Fruit fly (Drosophila melanogaster) whole organism, embryonic: ENCODE measurements around the gene Cyt-b5-r.
A peak's percentile ranks its signal among the peaks of the same experiment; 100 is the strongest.

ENCODE experiments used
- Awh ChIP-seq: fragments of 200-800 bp; sonication (Bioruptor generic); IDR thresholded peaks from 2 replicates; pipeline ENCODE4, ENCODE4 v1.3.6; 2022; ENCODE audit warnings: missing biosample characterization, missing genetic modification characterization
- CG10209 ChIP-seq: fragments of 200-800 bp; sonication (Bioruptor generic); optimal IDR thresholded peaks from 3 replicates; lab custom pipeline; 2017; ENCODE audit warnings: missing biosample characterization, mild to moderate bottlenecking, missing genetic modification characterization, missing genetic modification reagents
- CG12299 ChIP-seq: fragments of 200-800 bp; sonication (Bioruptor generic); optimal IDR thresholded peaks from 2 replicates; lab custom pipeline; 2018; ENCODE audit warnings: missing biosample characterization, mild to moderate bottlenecking, missing genetic modification characterization
- CG12769 ChIP-seq: fragments of 200-800 bp; sonication (Bioruptor generic); optimal IDR thresholded peaks from 2 replicates; lab custom pipeline; 2019; ENCODE audit warnings: missing biosample characterization, mild to moderate bottlenecking, missing genetic modification characterization, moderate library complexity
- CG13296 ChIP-seq: fragments of 200-800 bp; sonication (Bioruptor generic); optimal IDR thresholded peaks from 3 replicates; lab custom pipeline; 2018; ENCODE audit warnings: missing biosample characterization, mild to moderate bottlenecking, missing genetic modification characterization
- CG14014 ChIP-seq: fragments of 200-800 bp; sonication (Bioruptor generic); IDR thresholded peaks from 2 replicates; pipeline ENCODE4 v1.3.6; 2022; ENCODE audit warnings: missing biosample characterization, missing genetic modification characterization
- CG17186 ChIP-seq: fragments of 200-800 bp; sonication (Bioruptor generic); optimal IDR thresholded peaks from 3 replicates; lab custom pipeline; 2017; ENCODE audit warnings: missing biosample characterization, missing genetic modification reagents, missing genetic modification characterization
- CG17328 ChIP-seq: fragments of 200-800 bp; sonication (Bioruptor generic); IDR thresholded peaks from 2 replicates; pipeline ENCODE4 v1.3.6; 2022; ENCODE audit warnings: missing biosample characterization, missing genetic modification characterization
- CG17359 ChIP-seq: fragments of 200-800 bp; sonication (Bioruptor generic); optimal IDR thresholded peaks from 3 replicates; lab custom pipeline; 2018; ENCODE audit warnings: missing biosample characterization, mild to moderate bottlenecking, missing genetic modification characterization, moderate library complexity
- CG2116 ChIP-seq: fragments of 200-800 bp; sonication (Bioruptor generic); optimal IDR thresholded peaks from 3 replicates; lab custom pipeline; 2018; ENCODE audit warnings: missing biosample characterization, mild to moderate bottlenecking, missing genetic modification characterization
- CG2120 ChIP-seq: fragments of 200-800 bp; sonication (Bioruptor generic); optimal IDR thresholded peaks from 3 replicates; lab custom pipeline; 2016; ENCODE audit warnings: missing biosample characterization, missing genetic modification characterization
- CG30403 ChIP-seq: fragments of 200-800 bp; sonication (Bioruptor generic); optimal IDR thresholded peaks from 3 replicates; lab custom pipeline; 2016; ENCODE audit warnings: missing biosample characterization, missing genetic modification characterization
- CG31224 ChIP-seq: fragments of 200-800 bp; sonication (Bioruptor generic); IDR thresholded peaks from 2 replicates; pipeline ENCODE4 v1.3.6; 2022; ENCODE audit warnings: missing biosample characterization, missing genetic modification characterization
- CG31441 ChIP-seq: fragments of 200-800 bp; sonication (Bioruptor generic); IDR thresholded peaks from 2 replicates; pipeline ENCODE4 v1.3.6; 2022; ENCODE audit warnings: missing biosample characterization, missing genetic modification characterization
- CG4424 ChIP-seq: fragments of 200-800 bp; sonication (Bioruptor generic); optimal IDR thresholded peaks from 3 replicates; lab custom pipeline; 2016; ENCODE audit warnings: missing biosample characterization, missing genetic modification characterization
- CG4617 ChIP-seq: fragments of 200-800 bp; sonication (Bioruptor generic); optimal IDR thresholded peaks from 3 replicates; lab custom pipeline; 2016; ENCODE audit warnings: missing biosample characterization, missing genetic modification characterization, borderline replicate concordance
- CG4707 ChIP-seq: fragments of 200-800 bp; sonication (Bioruptor generic); optimal IDR thresholded peaks from 2 replicates; lab custom pipeline; 2018; ENCODE audit warnings: missing biosample characterization, mild to moderate bottlenecking, missing genetic modification characterization, moderate library complexity
- CG9437 ChIP-seq: fragments of 200-800 bp; sonication (Bioruptor generic); optimal IDR thresholded peaks from 2 replicates; lab custom pipeline; 2018; ENCODE audit warnings: missing biosample characterization, mild to moderate bottlenecking, missing genetic modification characterization
- CTCF ChIP-seq: fragments of 200-800 bp; sonication (Bioruptor generic); optimal IDR thresholded peaks from 2 replicates; lab custom pipeline; 2017; ENCODE audit warnings: missing biosample characterization, mild to moderate bottlenecking, missing genetic modification characterization, moderate library complexity
- CoRest ChIP-seq: fragments of 200-800 bp; sonication (Bioruptor generic); optimal IDR thresholded peaks from 3 replicates; lab custom pipeline; 2018; ENCODE audit warnings: missing biosample characterization, mild to moderate bottlenecking, missing genetic modification characterization, moderate library complexity
- Dbx ChIP-seq: fragments of 200-800 bp; sonication (Bioruptor generic); IDR thresholded peaks from 3 replicates; pipeline ENCODE4 v1.3.6; 2022; ENCODE audit warnings: missing biosample characterization, missing genetic modification characterization
- Dfd ChIP-seq, 2 experiments: fragments of >200 bp; optimal IDR thresholded peaks; 2 replicates each; lab custom pipeline; 2017; ENCODE audit warnings: missing biosample characterization in 2 of 2, missing genetic modification characterization in 2 of 2
- Dip3 ChIP-seq: fragments of 200-800 bp; sonication (Bioruptor generic); optimal IDR thresholded peaks from 3 replicates; lab custom pipeline; 2016; ENCODE audit warnings: missing biosample characterization, missing genetic modification characterization
- Doc2 ChIP-seq: fragments of 200-800 bp; sonication (Bioruptor generic); IDR thresholded peaks from 2 replicates; pipeline ENCODE4 v1.3.6; 2022; ENCODE audit warnings: missing biosample characterization, missing genetic modification characterization
- E2f2 ChIP-seq: fragments of 200-800 bp; sonication (Bioruptor generic); IDR thresholded peaks from 2 replicates; pipeline ENCODE4 v1.3.6; 2022; ENCODE audit warnings: missing biosample characterization, missing genetic modification characterization
- Elba2 ChIP-seq: fragments of 200-800 bp; sonication (Bioruptor generic); optimal IDR thresholded peaks from 3 replicates; lab custom pipeline; 2016; ENCODE audit warnings: missing biosample characterization, missing genetic modification characterization
- Ets97D ChIP-seq: fragments of 200-800 bp; sonication (Bioruptor generic); optimal IDR thresholded peaks from 3 replicates; lab custom pipeline; 2016; ENCODE audit warnings: missing biosample characterization, missing genetic modification characterization
- Gsc ChIP-seq: fragments of 200-800 bp; sonication (Bioruptor generic); IDR thresholded peaks from 2 replicates; pipeline ENCODE4 v1.3.6; 2022; ENCODE audit warnings: missing biosample characterization, missing genetic modification characterization
- Hr39 ChIP-seq: fragments of >200 bp; optimal IDR thresholded peaks from 2 replicates; lab custom pipeline; 2017
- Hsf ChIP-seq: fragments of 200-800 bp; sonication (Bioruptor generic); optimal IDR thresholded peaks from 3 replicates; lab custom pipeline; 2016; ENCODE audit warnings: missing biosample characterization, missing genetic modification characterization
- Mes4 ChIP-seq: fragments of 200-800 bp; sonication (Bioruptor generic); optimal IDR thresholded peaks from 2 replicates; lab custom pipeline; 2016; ENCODE audit warnings: missing biosample characterization, missing genetic modification characterization
- NfI ChIP-seq: fragments of 200-800 bp; sonication (Bioruptor generic); optimal IDR thresholded peaks from 3 replicates; lab custom pipeline; 2018; ENCODE audit warnings: missing biosample characterization, mild to moderate bottlenecking, missing genetic modification characterization, moderate library complexity
- Spps ChIP-seq: fragments of 200-800 bp; sonication (Bioruptor generic); optimal IDR thresholded peaks from 2 replicates; lab custom pipeline; 2018; ENCODE audit warnings: missing biosample characterization, mild to moderate bottlenecking, missing genetic modification characterization
- Xbp1 ChIP-seq: fragments of 200-800 bp; sonication (Bioruptor generic); optimal IDR thresholded peaks from 3 replicates; lab custom pipeline; 2016; ENCODE audit warnings: missing biosample characterization, mild to moderate bottlenecking, missing genetic modification characterization
- Xrp1 ChIP-seq: fragments of 200-800 bp; sonication (Bioruptor generic); IDR thresholded peaks from 2 replicates; pipeline ENCODE4 v1.3.6; 2022; ENCODE audit warnings: missing biosample characterization, missing genetic modification characterization
- amos ChIP-seq: fragments of 200-800 bp; sonication (Bioruptor generic); IDR thresholded peaks from 2 replicates; pipeline ENCODE4 v1.3.6; 2022; ENCODE audit warnings: missing biosample characterization, missing genetic modification characterization; ENCODE audit not compliant: partially characterized antibody
- ap ChIP-seq: fragments of 200-800 bp; sonication (Bioruptor generic); IDR thresholded peaks from 2 replicates; pipeline ENCODE4 v1.3.6; 2022; ENCODE audit warnings: missing biosample characterization, missing genetic modification characterization
- btn ChIP-seq: fragments of 200-800 bp; sonication (Bioruptor generic); optimal IDR thresholded peaks from 2 replicates; lab custom pipeline; 2016; ENCODE audit warnings: missing biosample characterization, missing genetic modification characterization
- ci ChIP-seq: fragments of 200-800 bp; sonication (Bioruptor generic); IDR thresholded peaks from 3 replicates; pipeline ENCODE4 v1.3.6; 2022; ENCODE audit warnings: missing biosample characterization, missing genetic modification characterization
- da ChIP-seq: fragments of 200-800 bp; sonication (Bioruptor generic); optimal IDR thresholded peaks from 2 replicates; lab custom pipeline; 2016; ENCODE audit warnings: missing biosample characterization, missing genetic modification characterization
- danr ChIP-seq: fragments of 200-800 bp; sonication (Bioruptor generic); IDR thresholded peaks from 2 replicates; pipeline ENCODE4 v1.3.6; 2022; ENCODE audit warnings: missing biosample characterization, missing genetic modification characterization
- dpn ChIP-seq, 2 experiments: fragments of 200-800 bp; sonication (Bioruptor generic); optimal IDR thresholded peaks; 3 replicates each; lab custom pipeline; 2016; ENCODE audit warnings: missing biosample characterization in 2 of 2, missing genetic modification characterization in 2 of 2
- fd96Cb ChIP-seq: fragments of 200-800 bp; sonication (Bioruptor generic); optimal IDR thresholded peaks from 2 replicates; lab custom pipeline; 2018; ENCODE audit warnings: missing biosample characterization, mild to moderate bottlenecking, missing genetic modification characterization, moderate library complexity
- lilli ChIP-seq: fragments of 200-800 bp; sonication (Bioruptor generic); optimal IDR thresholded peaks from 3 replicates; lab custom pipeline; 2016; ENCODE audit warnings: missing biosample characterization, missing genetic modification characterization
- peb ChIP-seq: fragments of 200-800 bp; sonication (Bioruptor generic); IDR thresholded peaks from 2 replicates; pipeline ENCODE4 v1.3.6; 2022; ENCODE audit warnings: missing biosample characterization, missing genetic modification characterization
- pita ChIP-seq: fragments of 200-800 bp; sonication (Bioruptor generic); optimal IDR thresholded peaks from 2 replicates; lab custom pipeline; 2017; ENCODE audit warnings: missing biosample characterization, mild to moderate bottlenecking, missing genetic modification characterization
- sens ChIP-seq: fragments of 200-800 bp; sonication (Bioruptor generic); peaks from one replicate; lab custom pipeline; 2016; ENCODE audit warnings: missing biosample characterization, missing genetic modification characterization
- seq ChIP-seq: fragments of 200-800 bp; sonication (Bioruptor generic); IDR thresholded peaks from 2 replicates; pipeline ENCODE4 v1.3.6; 2022; ENCODE audit warnings: missing biosample characterization, missing genetic modification characterization
- shn ChIP-seq: fragments of 200-800 bp; sonication (Bioruptor generic); optimal IDR thresholded peaks from 3 replicates; lab custom pipeline; 2016; ENCODE audit warnings: missing biosample characterization, missing genetic modification characterization
- sim ChIP-seq: fragments of 200-800 bp; sonication (Bioruptor generic); IDR thresholded peaks from 2 replicates; pipeline ENCODE4 v1.3.6; 2022; ENCODE audit warnings: missing biosample characterization, missing genetic modification characterization
- sob ChIP-seq: fragments of 200-800 bp; sonication (Bioruptor generic); IDR thresholded peaks from 2 replicates; pipeline ENCODE4 v1.3.6; 2022; ENCODE audit warnings: missing biosample characterization, missing genetic modification characterization
- tin ChIP-seq: fragments of 200-800 bp; sonication (Bioruptor generic); optimal IDR thresholded peaks from 3 replicates; lab custom pipeline; 2016; ENCODE audit warnings: missing biosample characterization, missing genetic modification characterization
- yki ChIP-seq: fragments of >200 bp; optimal IDR thresholded peaks from 3 replicates; lab custom pipeline; 2018

Cyt-b5-r gene

dm6 chr2L:16743055-16743805 lies 47.3 kb downstream of the Cyt-b5-r start, which contains the start of the genes LSm7 and BuGZ (continued):
- no peak for TF ChIP-seq fd96Cb (tag; lab: Kevin White, UChicago)
- TF ChIP-seq CG14014 (GFP tag; lab: Robert Waterston, UW), result no peak
- TF ChIP-seq Dfd (GFP tag; optimal IDR thresholded peaks at IDR 0.05; lab: Kevin White, UChicago), result no peak
- no peak for TF ChIP-seq CG10209 (GFP tag; lab: Kevin White, UChicago)
- no peak for TF ChIP-seq sim (GFP tag; lab: Robert Waterston, UW)
- TF ChIP-seq CG4707 (GFP tag; lab: Kevin White, UChicago), result no peak
- TF ChIP-seq danr (GFP tag; lab: Robert Waterston, UW), result no peak
- TF ChIP-seq Awh, result no peak
- TF ChIP-seq CG2120, result no peak
- TF ChIP-seq CG17328 (GFP tag; lab: Robert Waterston, UW), result no peak
- peak; percentile 35 to 48 for TF ChIP-seq dpn (GFP tag; optimal IDR thresholded peaks at IDR 0.05; lab: Kevin White, UChicago)
- TF ChIP-seq Ets97D, result peak; percentile 31
- no peak for TF ChIP-seq NfI
- TF ChIP-seq Hr39 (lab: Kevin White, UChicago), result no peak
- peak; percentile 45; the same call in 1 of the 2 replicates for TF ChIP-seq amos
- no peak for TF ChIP-seq Gsc (GFP tag; lab: Robert Waterston, UW)
- peak; percentile 51 for TF ChIP-seq CG4617
- TF ChIP-seq E2f2 (GFP tag; lab: Robert Waterston, UW), result peak; percentile 62
- no peak for TF ChIP-seq CoRest (tag; lab: Kevin White, UChicago)
- TF ChIP-seq seq (GFP tag; lab: Robert Waterston, UW), result no peak
- TF ChIP-seq CG31224 (GFP tag; lab: Robert Waterston, UW), result no peak
- TF ChIP-seq Xrp1 (GFP tag; lab: Robert Waterston, UW), result peak; percentile 31; the same call in 1 of the 2 replicates
- no peak; the same call in 2 of the 3 replicates for TF ChIP-seq Dbx
- TF ChIP-seq sens (GFP tag; lab: Kevin White, UChicago), result peak; percentile 76
- TF ChIP-seq btn (GFP tag; lab: Kevin White, UChicago), result no peak
- TF ChIP-seq Mes4 (GFP tag; lab: Kevin White, UChicago), result no peak
- no peak for TF ChIP-seq pita (GFP tag; lab: Kevin White, UChicago)
- no peak for TF ChIP-seq yki (lab: Kevin White, UChicago)
- TF ChIP-seq tin (GFP tag; lab: Kevin White, UChicago), result peak; percentile 55
- TF ChIP-seq CG4424, result peak; percentile 54
- no peak; the same call in 1 of the 2 replicates for TF ChIP-seq CG31441 (GFP tag; lab: Robert Waterston, UW)
- peak; percentile 63 for TF ChIP-seq Elba2 (GFP tag; lab: Kevin White, UChicago)
- TF ChIP-seq Xbp1 (GFP tag; lab: Kevin White, UChicago), result peak; percentile 66
- TF ChIP-seq CG12769 (tag; lab: Kevin White, UChicago), result no peak
- TF ChIP-seq shn (GFP tag; lab: Kevin White, UChicago), result no peak
- TF ChIP-seq CG13296 (GFP tag; lab: Kevin White, UChicago), result peak; percentile 35
- TF ChIP-seq CTCF, result peak; percentile 97
- TF ChIP-seq Doc2 (GFP tag; lab: Robert Waterston, UW), result no peak
- TF ChIP-seq peb (GFP tag; lab: Robert Waterston, UW), result no peak
- TF ChIP-seq da (GFP tag; lab: Kevin White, UChicago), result no peak
- no peak for TF ChIP-seq Dip3
- no peak for TF ChIP-seq Spps
- peak; percentile 45 for TF ChIP-seq CG9437 (GFP tag; lab: Kevin White, UChicago)
- peak; percentile 38 for TF ChIP-seq Hsf
- peak; percentile 38 for TF ChIP-seq CG30403 (GFP tag; lab: Kevin White, UChicago)
- TF ChIP-seq ap, result no peak
- no peak for TF ChIP-seq CG17359 (tag; lab: Kevin White, UChicago)
- TF ChIP-seq CG12299 (tag; lab: Kevin White, UChicago), result peak; percentile 3
- no peak; the same call in 1 of the 3 replicates for TF ChIP-seq ci (GFP tag; lab: Robert Waterston, UW)
- TF ChIP-seq sob (GFP tag; lab: Robert Waterston, UW), result no peak
- TF ChIP-seq CG2116 (GFP tag; lab: Kevin White, UChicago), result peak; percentile 85
- peak; percentile 8 for TF ChIP-seq lilli
- TF ChIP-seq CG17186 (GFP tag; lab: Kevin White, UChicago), result peak; percentile 83
